Worm (Caenorhabditis elegans): ENCODE results near the gene mltn-1.

Gene mltn-1

DNA sequence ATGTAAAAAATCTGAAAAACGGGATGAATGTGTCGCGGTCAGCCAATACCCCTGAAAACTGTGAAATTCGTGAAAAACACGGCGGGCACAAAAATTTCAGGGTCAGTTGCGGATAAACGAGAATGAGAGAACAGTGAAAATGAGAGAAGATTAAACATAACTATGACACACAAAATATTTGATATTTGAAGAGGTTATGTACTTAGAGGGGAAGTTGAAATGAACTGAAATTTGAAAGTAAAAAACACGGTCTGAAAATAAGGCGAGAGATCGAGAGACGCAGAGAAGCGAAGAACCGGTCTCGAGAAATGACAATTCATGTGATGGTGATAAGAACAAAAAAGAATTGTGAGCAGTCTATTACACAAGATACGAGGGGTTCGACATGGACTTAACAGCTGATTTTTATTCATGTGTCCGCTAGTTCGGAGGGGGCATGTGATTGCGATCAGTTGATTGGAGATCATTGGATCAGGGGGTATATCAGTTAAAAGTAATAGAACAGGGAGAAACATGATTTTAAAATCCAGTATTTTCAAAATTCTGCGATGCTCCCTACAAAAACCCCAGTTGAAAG, 20.7 kb upstream of the mltn-1 start, which contains the start of gene moe-3:
TSS of gene moe-3 (minus strand) at position 51 of the 577 bp plus-strand sequence.
- TF ChIP-seq fkh-10 (GFP tag; optimal IDR thresholded peaks at IDR 0.05), result no peak
- no peak for TF ChIP-seq madf-2 (tag; optimal IDR thresholded peaks at IDR 0.05)
- TF ChIP-seq odd-2 (tag; optimal IDR thresholded peaks at IDR 0.05), result no peak
- no peak for TF ChIP-seq pat-9 (tag; optimal IDR thresholded peaks at IDR 0.05)
- no peak for TF ChIP-seq nfya-1 (tag; optimal IDR thresholded peaks at IDR 0.05)
- TF ChIP-seq pax-1 (tag; optimal IDR thresholded peaks at IDR 0.05), result no peak
- TF ChIP-seq ets-4 (tag; optimal IDR thresholded peaks at IDR 0.05), result no peak
- TF ChIP-seq unc-55 (GFP tag; optimal IDR thresholded peaks at IDR 0.05), result no peak
- TF ChIP-seq elt-4 (tag; optimal IDR thresholded peaks at IDR 0.05), result no peak
- TF ChIP-seq ceh-2 (tag; optimal IDR thresholded peaks at IDR 0.05), result no peak
- no peak for TF ChIP-seq hlh-6 (tag; optimal IDR thresholded peaks at IDR 0.05)
- TF ChIP-seq ttx-3 (tag; optimal IDR thresholded peaks at IDR 0.05), result no peak
- TF ChIP-seq ceh-30 (tag; optimal IDR thresholded peaks at IDR 0.05), result no peak
- TF ChIP-seq ceh-45 (GFP tag; IDR thresholded peaks at IDR 0.05), result no peak
- TF ChIP-seq unc-42 (tag; optimal IDR thresholded peaks at IDR 0.05), result no peak
- TF ChIP-seq K02D7.2 (tag; optimal IDR thresholded peaks at IDR 0.05), result no peak
- TF ChIP-seq hlh-13 (GFP tag; optimal IDR thresholded peaks at IDR 0.05), result no peak
- TF ChIP-seq eyg-1 (tag; optimal IDR thresholded peaks at IDR 0.05), result no peak
- TF ChIP-seq rnt-1 (tag; optimal IDR thresholded peaks at IDR 0.05), result no peak

DNA sequence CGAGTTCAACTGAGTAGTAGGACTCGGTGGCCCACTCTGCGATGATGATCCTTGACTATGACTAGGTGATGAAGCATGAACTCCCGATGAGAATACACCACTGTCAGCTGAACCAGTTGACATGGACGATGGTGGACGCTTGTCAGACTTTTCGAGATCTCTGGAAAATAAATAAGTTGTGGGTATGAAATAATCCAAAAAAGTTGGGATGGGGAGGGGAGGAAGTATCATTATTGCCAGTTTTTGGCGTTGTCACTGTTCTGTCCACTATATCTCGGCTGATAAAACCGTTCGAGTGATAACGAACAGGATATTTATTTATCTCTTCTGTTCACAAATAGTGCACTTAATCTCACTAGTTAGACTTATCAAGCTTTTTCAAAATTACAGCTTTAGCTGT, 19.0 kb upstream of the mltn-1 start:
- TF ChIP-seq elt-4 (tag; optimal IDR thresholded peaks at IDR 0.05), result no peak
- TF ChIP-seq Y22D7AL.16 (tag; optimal IDR thresholded peaks at IDR 0.05), result no peak
- TF ChIP-seq C08G9.2 (tag; optimal IDR thresholded peaks at IDR 0.05), result no peak
- no peak for TF ChIP-seq T23F11.4 (GFP tag; optimal IDR thresholded peaks at IDR 0.05)
- no peak for TF ChIP-seq lim-6 (tag; optimal IDR thresholded peaks at IDR 0.05)

DNA sequence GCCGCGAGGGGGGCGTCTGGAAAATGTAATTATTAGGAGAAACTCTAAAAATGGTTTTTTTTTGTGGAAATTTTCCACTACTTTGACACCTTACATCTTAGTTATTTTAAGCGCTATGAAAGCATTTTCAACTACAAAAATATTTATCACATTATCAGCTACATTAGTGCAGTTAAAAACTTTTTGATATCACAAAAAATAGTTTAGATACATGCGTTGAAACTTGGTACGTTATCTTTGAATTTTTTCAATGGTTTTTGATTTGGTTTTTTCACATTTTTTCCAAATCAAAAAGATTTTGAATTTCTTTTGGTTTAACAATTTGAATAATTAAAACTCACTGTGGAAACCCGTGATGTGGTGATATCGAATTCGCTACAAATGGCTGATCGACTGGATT, 18.0 kb upstream of the mltn-1 start:
- TF ChIP-seq tbx-2 (tag; optimal IDR thresholded peaks at IDR 0.05) (no peak), ceh-31 (tag; optimal IDR thresholded peaks at IDR 0.05) (no peak), dve-1 (tag; optimal IDR thresholded peaks at IDR 0.05) (no peak), syd-9 (tag; optimal IDR thresholded peaks at IDR 0.05) (no peak), elt-4 (tag; optimal IDR thresholded peaks at IDR 0.05) (no peak), lim-6 (tag; optimal IDR thresholded peaks at IDR 0.05) (no peak), ztf-16 (tag; optimal IDR thresholded peaks at IDR 0.05) (no peak), pax-1 (tag; optimal IDR thresholded peaks at IDR 0.05) (no peak), pros-1 (tag; optimal IDR thresholded peaks at IDR 0.05) (no peak), C08G9.2 (tag; optimal IDR thresholded peaks at IDR 0.05) (no peak), hlh-15 (tag; optimal IDR thresholded peaks at IDR 0.05) (no peak), ceh-14 (tag; optimal IDR thresholded peaks at IDR 0.05) (no peak), Y22D7AL.16 (tag; optimal IDR thresholded peaks at IDR 0.05) (no peak), ceh-6 (GFP tag; optimal IDR thresholded peaks at IDR 0.05) (no peak), nfya-1 (tag; optimal IDR thresholded peaks at IDR 0.05) (no peak), nhr-232 (tag; optimal IDR thresholded peaks at IDR 0.05) (no peak), unc-3 (GFP tag; conservative IDR thresholded peaks at IDR 0.05) (no peak), unc-3 (tag; optimal IDR thresholded peaks at IDR 0.05) (no peak), hlh-8 (tag; optimal IDR thresholded peaks at IDR 0.05) (no peak), ceh-24 (tag; optimal IDR thresholded peaks at IDR 0.05) (no peak), ceh-18 (tag; optimal IDR thresholded peaks at IDR 0.05) (no peak)

DNA sequence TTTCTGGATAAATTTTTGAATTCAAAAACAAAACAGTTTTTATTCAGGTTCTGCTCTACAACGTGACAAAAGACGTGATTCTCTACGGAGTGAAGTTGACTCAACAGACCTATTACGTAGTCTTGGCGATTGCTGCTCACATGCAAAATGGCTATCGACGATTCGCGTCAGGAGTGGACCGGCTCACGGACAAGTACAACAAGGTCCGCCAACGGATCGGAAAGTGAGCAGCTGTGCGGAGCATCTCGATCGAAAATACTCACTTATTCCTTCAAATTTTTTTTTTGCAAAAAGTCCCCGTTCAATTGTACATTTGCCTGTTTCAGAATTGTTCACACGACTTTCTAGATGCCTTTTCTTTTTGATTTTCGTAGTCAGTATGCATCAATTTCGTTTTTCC, 14.8 kb upstream of the mltn-1 start:
- TF ChIP-seq sdc-2 (tag; optimal IDR thresholded peaks at IDR 0.05), result no peak
- TF ChIP-seq lim-6 (tag; optimal IDR thresholded peaks at IDR 0.05), result no peak
- no peak for TF ChIP-seq pha-4 (tag; optimal IDR thresholded peaks at IDR 0.05)
- no peak for TF ChIP-seq unc-42 (tag; optimal IDR thresholded peaks at IDR 0.05)
- no peak for TF ChIP-seq fax-1 (tag; optimal IDR thresholded peaks at IDR 0.05)
- no peak for TF ChIP-seq rnt-1 (tag; optimal IDR thresholded peaks at IDR 0.05)
- no peak for TF ChIP-seq pag-3 (tag; optimal IDR thresholded peaks at IDR 0.05; ENCODE audit: borderline replicate concordance)
- no peak for TF ChIP-seq hlh-30 (tag; optimal IDR thresholded peaks at IDR 0.05; ENCODE audit: insufficient read depth)
- no peak for TF ChIP-seq npax-4 (tag; optimal IDR thresholded peaks at IDR 0.05)
- TF ChIP-seq sox-4 (tag; optimal IDR thresholded peaks at IDR 0.05), result no peak
- no peak for TF ChIP-seq ceh-30 (tag; optimal IDR thresholded peaks at IDR 0.05)
- no peak for TF ChIP-seq nhr-232 (tag; optimal IDR thresholded peaks at IDR 0.05)
- no peak for TF ChIP-seq tbx-2 (tag; optimal IDR thresholded peaks at IDR 0.05)
- TF ChIP-seq T23F11.4 (GFP tag; optimal IDR thresholded peaks at IDR 0.05), result no peak
- TF ChIP-seq ets-4 (tag; optimal IDR thresholded peaks at IDR 0.05), result no peak

Data from whole organism, late embryonic.